Worm (Caenorhabditis elegans) whole organism, young adult: Measurements from ENCODE around the gene srx-74.
A peak's percentile ranks its signal among the peaks of the same experiment; 100 is the strongest.

ENCODE experiments used
- B0336.3 ChIP-seq: fragments of 200-800 bp; sonication (Bioruptor generic); IDR thresholded peaks from 2 replicates; pipeline ENCODE4 v1.3.6; 2022; ENCODE audit warnings: missing genetic modification characterization, missing compliant biosample characterization
- akir-1 ChIP-seq: fragments of 200-800 bp; sonication (Bioruptor generic); optimal IDR thresholded peaks from 2 replicates; lab custom pipeline; 2018; ENCODE audit warnings: mild to moderate bottlenecking, missing genetic modification characterization, moderate library complexity, missing compliant biosample characterization
- bed-2 ChIP-seq: fragments of 200-800 bp; sonication (Bioruptor generic); IDR thresholded peaks from 2 replicates; pipeline ENCODE4 v1.3.6; 2022; ENCODE audit warnings: missing genetic modification reagents, missing genetic modification characterization, missing compliant biosample characterization
- let-607 ChIP-seq, 2 experiments: fragments of 200-800 bp in 1 of 2; sonication (Bioruptor generic) in 1 of 2; sonication (generic microtip) in 1 of 2; optimal IDR thresholded peaks; 2 replicates each; lab custom pipeline; 2016 to 2018; ENCODE audit warnings: mild to moderate bottlenecking in 2 of 2, missing compliant biosample characterization in 2 of 2, missing genetic modification characterization in 2 of 2, moderate library complexity in 2 of 2, missing genotype in 1 of 2
- mes-4 ChIP-seq: sonication (generic microtip); optimal IDR thresholded peaks from 2 replicates; lab custom pipeline; 2016; ENCODE audit warnings: missing genotype, missing genetic modification characterization, missing compliant biosample characterization
- nhr-27 ChIP-seq: fragments of 200-800 bp; sonication (Bioruptor generic); optimal IDR thresholded peaks from 2 replicates; lab custom pipeline; 2018; ENCODE audit warnings: mild to moderate bottlenecking, missing genetic modification characterization, moderate library complexity, missing compliant biosample characterization
- sea-2 ChIP-seq: fragments of 200-800 bp; sonication (Bioruptor generic); IDR thresholded peaks from 2 replicates; pipeline ENCODE4 v1.3.6; 2022; ENCODE audit warnings: missing genetic modification characterization, missing compliant biosample characterization
- zfh-2 ChIP-seq: fragments of 200-800 bp; sonication (Bioruptor generic); conservative IDR thresholded peaks from 2 replicates; pipeline ENCODE4 v1.3.6; 2022; ENCODE audit warnings: missing genetic modification reagents, missing genetic modification characterization, missing compliant biosample characterization
- ztf-18 ChIP-seq: sonication (generic microtip); optimal IDR thresholded peaks from 2 replicates; lab custom pipeline; 2016; ENCODE audit warnings: missing genotype, mild to moderate bottlenecking, missing genetic modification characterization, missing compliant biosample characterization
- ztf-28 ChIP-seq: fragments of 200-800 bp; sonication (Bioruptor generic); IDR thresholded peaks from 2 replicates; pipeline ENCODE4 v1.3.6; 2022; ENCODE audit warnings: missing genetic modification reagents, missing genetic modification characterization, missing compliant biosample characterization

DNA sequence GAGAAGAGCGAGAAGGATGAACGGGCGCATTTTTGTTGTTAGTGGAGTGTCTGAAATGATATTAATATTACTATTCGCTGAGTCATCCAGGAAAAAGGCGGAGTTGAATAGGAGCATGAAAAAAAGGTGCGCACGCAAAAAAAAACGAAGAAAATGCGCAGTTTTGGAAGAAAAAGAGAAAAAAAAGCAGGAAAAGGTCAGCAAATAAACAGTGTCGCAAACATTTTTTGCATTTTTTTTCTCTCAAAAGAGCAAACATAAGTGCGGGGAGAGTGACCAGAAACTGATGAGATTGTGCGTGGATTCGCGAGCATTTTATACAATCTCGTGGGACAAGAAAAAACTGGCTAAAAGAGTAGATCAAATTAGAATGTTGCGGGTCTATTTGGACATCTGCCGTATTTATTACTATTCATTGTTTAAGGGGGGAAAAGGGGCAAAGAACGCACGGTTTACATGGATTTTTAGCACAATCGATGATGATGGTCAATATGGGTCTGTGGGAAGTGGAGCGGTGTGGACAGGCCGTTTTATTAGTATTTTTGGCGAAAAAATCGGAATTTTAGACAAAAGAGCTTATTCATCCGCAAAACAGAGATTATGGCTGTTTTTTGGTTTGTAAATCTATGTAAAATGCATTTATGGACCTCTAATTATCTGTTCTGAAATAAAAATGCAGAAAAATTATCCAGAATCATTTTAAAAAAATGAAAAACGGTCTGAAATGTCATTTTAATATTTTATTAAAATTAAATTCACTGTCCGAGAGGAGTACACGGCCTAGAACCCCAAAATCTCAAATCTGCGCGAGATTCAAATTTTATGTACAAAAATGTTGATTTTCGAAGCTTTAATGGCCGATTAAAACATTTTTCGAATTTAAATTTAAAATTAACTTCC lies 30.3 kb upstream of the srx-74 start, which contains the start of gene cpg-8:
- TF ChIP-seq bed-2 (no peak), ztf-18 (no peak), mes-4 (tag; lab: Kevin White, UChicago) (no peak), B0336.3 (GFP tag; lab: Robert Waterston, UW) (peak; percentile 15; the same call in 1 of the 2 replicates), ztf-28 (GFP tag; lab: Robert Waterston, UW) (0 out of 2 replicates have a peak, but pooled peaks have one; percentile 61), sea-2 (no peak), akir-1 (GFP tag; lab: Kevin White, UChicago) (no peak), zfh-2 (GFP tag; lab: Robert Waterston, UW) (no peak), let-607 (tag; optimal IDR thresholded peaks at IDR 0.05; lab: Kevin White, UChicago) (no peak), nhr-27 (tag; lab: Kevin White, UChicago) (no peak)
